Worm (Caenorhabditis elegans): Measurements from ENCODE around the gene Y94H6A.7.

Y94H6A.7 gene

ce11 chrIV:2703927-2704401 is 12.4 kb downstream of the Y94H6A.7 start, which contains the start of gene Y94H6A.5 (continued):
- no peak for TF ChIP-seq nfya-1 (tag; optimal IDR thresholded peaks at IDR 0.05; ENCODE audit: borderline replicate concordance, insufficient read depth)
- no peak for TF ChIP-seq Y56A3A.18 (GFP tag; IDR thresholded peaks at IDR 0.05)
- TF ChIP-seq F52B5.7 (tag; optimal IDR thresholded peaks at IDR 0.05) = no peak
- no peak for TF ChIP-seq let-526 (GFP tag; IDR thresholded peaks at IDR 0.05)
- TF ChIP-seq attf-5 (GFP tag; optimal IDR thresholded peaks at IDR 0.05) = peak; percentile 34
- TF ChIP-seq ekl-4 (GFP tag; IDR thresholded peaks at IDR 0.05) = no peak
- no peak for TF ChIP-seq ZK185.1 (tag; optimal IDR thresholded peaks at IDR 0.05; ENCODE audit: poor library complexity, severe bottlenecking)
- TF ChIP-seq rcor-1 (GFP tag; IDR thresholded peaks at IDR 0.05) = 0 out of 2 replicates have a peak, but pooled peaks have one; percentile 18
- no peak for TF ChIP-seq F10E7.11 (tag; optimal IDR thresholded peaks at IDR 0.05)
- no peak for TF ChIP-seq B0035.1 (tag; optimal IDR thresholded peaks at IDR 0.05)
- no peak for TF ChIP-seq nfya-2 (GFP tag; IDR thresholded peaks at IDR 0.05)
- TF ChIP-seq hmg-1.2 (GFP tag; IDR thresholded peaks at IDR 0.05) = peak; percentile 49; the same call in 1 of the 2 replicates
- no peak for TF ChIP-seq ztf-6 (GFP tag; IDR thresholded peaks at IDR 0.05)
- TF ChIP-seq ccch-3 (GFP tag; optimal IDR thresholded peaks at IDR 0.05) = no peak
- peak; percentile 63; the same call in 1 of the 2 replicates for TF ChIP-seq ztf-25 (GFP tag; IDR thresholded peaks at IDR 0.05)
- no peak for TF ChIP-seq T26A5.8 (tag; optimal IDR thresholded peaks at IDR 0.05)
- TF ChIP-seq ztf-26 (tag; optimal IDR thresholded peaks at IDR 0.05) = no peak
- no peak for TF ChIP-seq unc-130 (GFP tag; optimal IDR thresholded peaks at IDR 0.05)
- TF ChIP-seq hrde-1 (tag; optimal IDR thresholded peaks at IDR 0.05; ENCODE audit: borderline replicate concordance) = no peak
- no peak for TF ChIP-seq nhr-27 (tag; optimal IDR thresholded peaks at IDR 0.05)
- TF ChIP-seq let-607 (tag; optimal IDR thresholded peaks at IDR 0.05) = no peak
- TF ChIP-seq mxl-1 (tag; optimal IDR thresholded peaks at IDR 0.05) = no peak
- no peak for TF ChIP-seq madf-6 (GFP tag; IDR thresholded peaks at IDR 0.05)
- TF ChIP-seq atf-7 (tag; optimal IDR thresholded peaks at IDR 0.05) = no peak
- peak; percentile 72 for TF ChIP-seq lsl-1 (GFP tag; optimal IDR thresholded peaks at IDR 0.05)
- TF ChIP-seq cebp-1 (GFP tag; IDR thresholded peaks at IDR 0.05) = 0 out of 2 replicates have a peak, but pooled peaks have one; percentile 27
- TF ChIP-seq cebp-1 (tag; optimal IDR thresholded peaks at IDR 0.05) = peak; percentile 60
- TF ChIP-seq pbrm-1 (GFP tag; IDR thresholded peaks at IDR 0.05) = peak; percentile 17; the same call in 1 of the 2 replicates
- TF ChIP-seq F57A8.1 (GFP tag; optimal IDR thresholded peaks at IDR 0.05) = no peak
- TF ChIP-seq fkh-3 (tag; optimal IDR thresholded peaks at IDR 0.05) = no peak
- no peak for TF ChIP-seq nfyb-1 (GFP tag; IDR thresholded peaks at IDR 0.05)
- TF ChIP-seq Y79H2A.3 (GFP tag; conservative IDR thresholded peaks at IDR 0.05) = no peak
- TF ChIP-seq xnd-1 (tag; optimal IDR thresholded peaks at IDR 0.05) = no peak
- TF ChIP-seq snpc-3.4 (tag; optimal IDR thresholded peaks at IDR 0.05) = peak; percentile 13
- TF ChIP-seq gei-17 (GFP tag; optimal IDR thresholded peaks at IDR 0.05) = no peak
- TF ChIP-seq madf-10 (tag; optimal IDR thresholded peaks at IDR 0.05) = no peak
- no peak for TF ChIP-seq F57C9.4 (tag; optimal IDR thresholded peaks at IDR 0.05)
- peak in 1 of 3 experiments; percentile 17 for TF ChIP-seq lin-35 (GFP tag; optimal IDR thresholded peaks at IDR 0.05)
- TF ChIP-seq ceh-100 (GFP tag; IDR thresholded peaks at IDR 0.05) = no peak
- TF ChIP-seq ceh-40 (GFP tag; IDR thresholded peaks at IDR 0.05) = no peak
- TF ChIP-seq lin-54 (GFP tag; optimal IDR thresholded peaks at IDR 0.05) = peak; percentile 10
- no peak for TF ChIP-seq K12H6.12 (tag; optimal IDR thresholded peaks at IDR 0.05)
- no peak for TF ChIP-seq chd-7 (tag; optimal IDR thresholded peaks at IDR 0.05)
- TF ChIP-seq somi-1 (GFP tag; optimal IDR thresholded peaks at IDR 0.05) = no peak
- no peak for TF ChIP-seq F55B11.4 (tag; optimal IDR thresholded peaks at IDR 0.05; ENCODE audit: borderline replicate concordance, insufficient read depth)
- no peak for TF ChIP-seq T07F8.4 (tag; optimal IDR thresholded peaks at IDR 0.05)
- peak; percentile 10 for TF ChIP-seq tbp1 (GFP tag; optimal IDR thresholded peaks at IDR 0.05)
- TF ChIP-seq pha-4 (tag; optimal IDR thresholded peaks at IDR 0.05) = no peak
